Fruit fly (Drosophila melanogaster) whole organism, prepupa: Measurements from ENCODE around the gene MED20.

Experiments
- CG11762 ChIP-seq: fragments of 200-800 bp; sonication (Bioruptor generic); optimal IDR thresholded peaks from 3 replicates; lab custom pipeline; 2016; ENCODE audit warnings: missing biosample characterization, missing genetic modification characterization; ENCODE audit not compliant: insufficient read depth
- CG16779 ChIP-seq: fragments of 200-800 bp; sonication (Bioruptor generic); optimal IDR thresholded peaks from 3 replicates; lab custom pipeline; 2017; ENCODE audit warnings: missing biosample characterization, mild to moderate bottlenecking, missing genetic modification characterization
- CG6276 ChIP-seq: fragments of 200-800 bp; sonication (Bioruptor generic); optimal IDR thresholded peaks from 2 replicates; lab custom pipeline; 2017; ENCODE audit warnings: missing biosample characterization, mild to moderate bottlenecking, missing genetic modification characterization
- CG7368 ChIP-seq: fragments of 200-800 bp; sonication (Bioruptor generic); optimal IDR thresholded peaks from 3 replicates; lab custom pipeline; 2016; ENCODE audit warnings: missing biosample characterization, missing genetic modification characterization
- CG8119 ChIP-seq: fragments of 200-800 bp; sonication (Bioruptor generic); IDR thresholded peaks from 3 replicates; pipeline ENCODE4 v1.3.6; 2022; ENCODE audit warnings: missing biosample characterization, missing genetic modification characterization
- CG8319 ChIP-seq: fragments of 200-800 bp; sonication (Bioruptor generic); optimal IDR thresholded peaks from 3 replicates; lab custom pipeline; 2016; ENCODE audit warnings: missing biosample characterization, missing genetic modification characterization
- Hr38 ChIP-seq: sonication (Bioruptor generic); optimal IDR thresholded peaks from 2 replicates; lab custom pipeline; 2016; ENCODE audit warnings: missing biosample characterization, missing genetic modification characterization
- Lpt ChIP-seq: fragments of 200-800 bp; sonication (Bioruptor generic); optimal IDR thresholded peaks from 3 replicates; lab custom pipeline; 2016; ENCODE audit warnings: missing biosample characterization, missing genetic modification characterization
- Met ChIP-seq: fragments of 200-800 bp; sonication (Bioruptor generic); optimal IDR thresholded peaks from 3 replicates; lab custom pipeline; 2016; ENCODE audit warnings: missing biosample characterization, missing genetic modification characterization
- OdsH ChIP-seq: fragments of 200-800 bp; sonication (Bioruptor generic); optimal IDR thresholded peaks from 3 replicates; lab custom pipeline; 2016; ENCODE audit warnings: missing biosample characterization, missing genetic modification characterization
- dsx ChIP-seq: fragments of 200-800 bp; optimal IDR thresholded peaks from 3 replicates; lab custom pipeline; 2019; ENCODE audit warnings: missing biosample characterization, mild to moderate bottlenecking, missing genetic modification characterization, moderate library complexity; ENCODE audit not compliant: poor library complexity, severe bottlenecking
- fkh ChIP-seq: fragments of 200-800 bp; sonication (Bioruptor generic); optimal IDR thresholded peaks from 3 replicates; lab custom pipeline; 2017; ENCODE audit warnings: missing biosample characterization, mild to moderate bottlenecking, missing genetic modification characterization, moderate library complexity

DNA sequence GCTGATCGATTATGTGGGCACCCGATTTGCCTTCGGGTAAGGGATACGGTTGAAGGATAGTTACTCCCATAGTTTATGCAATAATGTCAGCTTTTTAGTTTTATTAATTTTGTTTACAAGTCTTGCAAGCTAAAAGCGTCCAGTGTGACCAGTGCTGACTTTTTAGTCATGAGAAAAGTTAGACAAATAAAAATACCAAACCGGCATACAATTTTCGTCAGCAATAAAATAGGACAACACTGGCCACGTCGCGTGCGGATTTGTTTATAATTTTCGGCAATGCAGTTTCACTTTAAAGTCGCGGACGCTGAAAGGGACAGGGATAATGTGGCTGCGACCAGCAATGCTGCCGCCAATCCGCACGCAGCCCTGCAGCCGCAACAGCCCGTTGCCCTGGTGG, at the start of gene MED20, which contains the start of gene Trf:
- TF ChIP-seq CG16779 (tag; lab: Kevin White, UChicago) (no peak), CG8119 (GFP tag; lab: Robert Waterston, UW) (no peak), CG11762 (GFP tag; lab: Kevin White, UChicago) (no peak), fkh (GFP tag; lab: Kevin White, UChicago) (no peak), OdsH (no peak), Lpt (GFP tag; lab: Kevin White, UChicago) (no peak), CG6276 (GFP tag; lab: Kevin White, UChicago) (no peak), dsx (GFP tag; lab: Kevin White, UChicago) (no peak), CG7368 (GFP tag; lab: Kevin White, UChicago) (no peak), CG8319 (GFP tag; lab: Kevin White, UChicago) (no peak), Met (GFP tag; lab: Kevin White, UChicago) (no peak), Hr38 (no peak)
